Worm (Caenorhabditis elegans) whole organism, L1 larva: ENCODE measurements around the gene F36D3.4.
A peak's percentile ranks its signal among the peaks of the same experiment; 100 is the strongest.

Experiments used
- Y116A8C.19 ChIP-seq: sonication (generic microtip); optimal IDR thresholded peaks from 2 replicates; lab custom pipeline; 2016; ENCODE audit warnings: missing compliant biosample characterization, missing genetic modification characterization, borderline replicate concordance
- aha-1 ChIP-seq: fragments of 150-350 bp; optimal IDR thresholded peaks from 2 replicates; lab custom pipeline; 2014; ENCODE audit warnings: missing biosample characterization, missing genetic modification characterization
- blmp-1 ChIP-seq: fragments of 150-350 bp; optimal IDR thresholded peaks from 2 replicates; lab custom pipeline; 2014; ENCODE audit warnings: missing biosample characterization, missing genetic modification characterization
- ceh-90 ChIP-seq: sonication (generic microtip); optimal IDR thresholded peaks from 2 replicates; lab custom pipeline; 2016; ENCODE audit warnings: missing genetic modification characterization, missing compliant biosample characterization
- dpl-1 ChIP-seq, 3 experiments: fragments of 150-350 bp in 2 of 3; sonication (generic microtip) in 1 of 3; optimal IDR thresholded peaks; 2 replicates each; lab custom pipeline; 2014 to 2017; ENCODE audit warnings: missing biosample characterization in 3 of 3, missing genetic modification characterization in 3 of 3, missing genetic modification reagents in 3 of 3
- dsc-1 ChIP-seq: sonication (generic microtip); optimal IDR thresholded peaks from 2 replicates; lab custom pipeline; 2016; ENCODE audit warnings: mild to moderate bottlenecking, missing genetic modification characterization, missing compliant biosample characterization
- efl-3 ChIP-seq: fragments of 200-800 bp; sonication (Bioruptor generic); optimal IDR thresholded peaks from 2 replicates; lab custom pipeline; 2018; ENCODE audit warnings: mild to moderate bottlenecking, missing genetic modification characterization, missing compliant biosample characterization
- elt-3 ChIP-seq, 6 experiments: fragments of 150-350 bp in 1 of 6; sonication (generic microtip); optimal IDR thresholded peaks; 2 replicates each; lab custom pipeline; 2017 to 2018; ENCODE audit warnings: missing biosample characterization in 6 of 6, missing genetic modification characterization in 6 of 6, inconsistent platforms in 1 of 6
- fkh-10 ChIP-seq: sonication (generic microtip); optimal IDR thresholded peaks from 2 replicates; lab custom pipeline; 2017; ENCODE audit warnings: missing biosample characterization, missing genetic modification reagents, missing genetic modification characterization
- fkh-4 ChIP-seq: sonication (generic microtip); optimal IDR thresholded peaks from 2 replicates; lab custom pipeline; 2016; ENCODE audit warnings: missing compliant biosample characterization, missing genetic modification characterization, borderline replicate concordance
- fos-1 ChIP-seq: fragments of 150-350 bp; optimal IDR thresholded peaks from 2 replicates; lab custom pipeline; 2014; ENCODE audit warnings: missing biosample characterization, missing genetic modification characterization
- grh-1 ChIP-seq: fragments of 200-800 bp; sonication (Bioruptor generic); IDR thresholded peaks from 2 replicates; pipeline ENCODE4 v1.3.6; 2022; ENCODE audit warnings: missing genetic modification reagents, missing genetic modification characterization, missing compliant biosample characterization
- hlh-17 ChIP-seq: fragments of 200-800 bp; sonication (Bioruptor generic); optimal IDR thresholded peaks from 2 replicates; lab custom pipeline; 2018; ENCODE audit warnings: missing genetic modification characterization, mild to moderate bottlenecking, missing compliant biosample characterization, moderate library complexity, borderline replicate concordance
- irx-1 ChIP-seq: sonication (generic microtip); optimal IDR thresholded peaks from 2 replicates; lab custom pipeline; 2016; ENCODE audit warnings: missing genetic modification characterization, missing compliant biosample characterization
- lin-14 ChIP-seq: fragments of 200-800 bp; sonication (Bioruptor generic); optimal IDR thresholded peaks from 2 replicates; lab custom pipeline; 2018; ENCODE audit warnings: mild to moderate bottlenecking, missing genetic modification characterization, moderate library complexity, missing compliant biosample characterization
- lin-39 ChIP-seq: fragments of 150-350 bp; optimal IDR thresholded peaks from 2 replicates; lab custom pipeline; 2014; ENCODE audit warnings: missing biosample characterization, missing genetic modification reagents, missing genetic modification characterization
- lir-3 ChIP-seq: sonication (generic microtip); optimal IDR thresholded peaks from 2 replicates; lab custom pipeline; 2016; ENCODE audit warnings: mild to moderate bottlenecking, missing genetic modification characterization, moderate library complexity, missing compliant biosample characterization; ENCODE audit not compliant: poor library complexity
- lsy-2 ChIP-seq, 2 experiments: fragments of 150-350 bp; optimal IDR thresholded peaks; 2 replicates each; lab custom pipeline; 2014; ENCODE audit warnings: missing biosample characterization in 2 of 2, missing genetic modification characterization in 2 of 2
- mdl-1 ChIP-seq, 2 experiments: fragments of 150-350 bp; optimal IDR thresholded peaks; 2 replicates each; lab custom pipeline; 2014 to 2017; ENCODE audit warnings: missing biosample characterization in 2 of 2, missing genetic modification characterization in 2 of 2, inconsistent platforms in 1 of 2
- mep-1 ChIP-seq: fragments of 150-350 bp; optimal IDR thresholded peaks from 2 replicates; lab custom pipeline; 2014; ENCODE audit warnings: missing biosample characterization, missing genetic modification characterization
- nhr-12 ChIP-seq: sonication (generic microtip); optimal IDR thresholded peaks from 2 replicates; lab custom pipeline; 2017; ENCODE audit warnings: missing biosample characterization, missing genetic modification characterization
- nhr-19 ChIP-seq: fragments of 200-800 bp; sonication (Bioruptor generic); conservative IDR thresholded peaks from 2 replicates; pipeline ENCODE4 v1.3.6; 2022; ENCODE audit warnings: missing genetic modification characterization, missing compliant biosample characterization
- nhr-20 ChIP-seq: sonication (generic microtip); optimal IDR thresholded peaks from 2 replicates; lab custom pipeline; 2016; ENCODE audit warnings: mild to moderate bottlenecking, missing genetic modification characterization, missing compliant biosample characterization
- nhr-28 ChIP-seq: fragments of 150-350 bp; optimal IDR thresholded peaks from 2 replicates; lab custom pipeline; 2014; ENCODE audit warnings: missing biosample characterization, missing genetic modification characterization
- nhr-47 ChIP-seq: sonication (generic microtip); optimal IDR thresholded peaks from 2 replicates; lab custom pipeline; 2016; ENCODE audit warnings: mild to moderate bottlenecking, missing genetic modification characterization, moderate library complexity, missing compliant biosample characterization
- nhr-71 ChIP-seq: sonication (generic microtip); optimal IDR thresholded peaks from 2 replicates; lab custom pipeline; 2016; ENCODE audit warnings: mild to moderate bottlenecking, missing genetic modification characterization, moderate library complexity, missing compliant biosample characterization
- nhr-76 ChIP-seq: sonication (generic microtip); optimal IDR thresholded peaks from 2 replicates; lab custom pipeline; 2017; ENCODE audit warnings: missing biosample characterization, missing genetic modification characterization
- nhr-77 ChIP-seq: fragments of 150-350 bp; optimal IDR thresholded peaks from 2 replicates; lab custom pipeline; 2014; ENCODE audit warnings: missing biosample characterization, missing genetic modification characterization
- nhr-84 ChIP-seq: sonication (generic microtip); optimal IDR thresholded peaks from 2 replicates; lab custom pipeline; 2017; ENCODE audit warnings: missing biosample characterization, missing genetic modification characterization
- pag-3 ChIP-seq: sonication (generic microtip); optimal IDR thresholded peaks from 2 replicates; lab custom pipeline; 2017; ENCODE audit warnings: missing genetic modification characterization, mild to moderate bottlenecking, missing compliant biosample characterization, antibody characterized with exemption, borderline replicate concordance; ENCODE audit not compliant: insufficient read depth
- pqm-1 ChIP-seq: sonication (generic microtip); optimal IDR thresholded peaks from 3 replicates; lab custom pipeline; 2017; ENCODE audit warnings: missing biosample characterization, missing genetic modification characterization
- skn-1 ChIP-seq: fragments of 150-350 bp; optimal IDR thresholded peaks from 2 replicates; lab custom pipeline; 2014; ENCODE audit warnings: missing biosample characterization, missing genetic modification characterization
- snpc-4 ChIP-seq: fragments of 150-350 bp; optimal IDR thresholded peaks from 2 replicates; lab custom pipeline; 2014; ENCODE audit warnings: missing biosample characterization, missing genetic modification characterization
- sptf-1 ChIP-seq: fragments of 150-350 bp; optimal IDR thresholded peaks from 2 replicates; lab custom pipeline; 2014; ENCODE audit warnings: missing biosample characterization, missing genetic modification characterization
- sup-37 ChIP-seq: fragments of 200-800 bp; sonication (Bioruptor generic); optimal IDR thresholded peaks from 2 replicates; lab custom pipeline; 2018; ENCODE audit warnings: mild to moderate bottlenecking, missing genetic modification characterization, missing compliant biosample characterization
- tbx-2 ChIP-seq: sonication (generic microtip); optimal IDR thresholded peaks from 2 replicates; lab custom pipeline; 2016; ENCODE audit warnings: missing genetic modification characterization, missing compliant biosample characterization
- tlp-1 ChIP-seq: fragments of 150-350 bp; optimal IDR thresholded peaks from 2 replicates; lab custom pipeline; 2014; ENCODE audit warnings: missing biosample characterization, missing genetic modification characterization
- unc-130 ChIP-seq: fragments of 150-350 bp; optimal IDR thresholded peaks from 2 replicates; lab custom pipeline; 2017; ENCODE audit warnings: missing biosample characterization, missing genetic modification characterization, inconsistent platforms
- unc-30 ChIP-seq: sonication (generic microtip); optimal IDR thresholded peaks from 2 replicates; lab custom pipeline; 2017; ENCODE audit warnings: missing biosample characterization, missing genetic modification characterization
- unc-86 ChIP-seq: sonication (generic microtip); optimal IDR thresholded peaks from 2 replicates; lab custom pipeline; 2016; ENCODE audit warnings: missing genetic modification characterization, missing compliant biosample characterization
- unc-98 ChIP-seq: fragments of 200-800 bp; sonication (Bioruptor generic); IDR thresholded peaks from 2 replicates; pipeline ENCODE4 v1.3.6; 2022; ENCODE audit warnings: missing genetic modification characterization, missing compliant biosample characterization
- vab-15 ChIP-seq: sonication (generic microtip); optimal IDR thresholded peaks from 2 replicates; lab custom pipeline; 2017; ENCODE audit warnings: missing genotype, mild to moderate bottlenecking, missing genetic modification characterization, missing compliant biosample characterization
- zip-4 ChIP-seq: fragments of 200-800 bp; sonication (Bioruptor generic); optimal IDR thresholded peaks from 2 replicates; lab custom pipeline; 2018; ENCODE audit warnings: mild to moderate bottlenecking, missing genetic modification characterization, moderate library complexity, missing compliant biosample characterization
- ztf-4 ChIP-seq: fragments of 150-350 bp; optimal IDR thresholded peaks from 2 replicates; lab custom pipeline; 2014; ENCODE audit warnings: missing biosample characterization, missing genetic modification characterization

F36D3.4 gene

ce11 chrV:16537908-16538446 lies 20.5 kb upstream of the F36D3.4 start, which contains the start of gene Y32B12B.2 (continued):
- TF ChIP-seq nhr-12 (tag; lab: Kevin White, UChicago) (no peak), irx-1 (tag; lab: Kevin White, UChicago) (peak; percentile 47), fos-1 (tag; lab: Kevin White, UChicago) (no peak), sptf-1 (tag; lab: Kevin White, UChicago) (no peak), pqm-1 (tag; lab: Kevin White, UChicago) (no peak), pag-3 (tag; lab: Kevin White, UChicago) (no peak), blmp-1 (tag; lab: Kevin White, UChicago) (no peak), aha-1 (tag; lab: Kevin White, UChicago) (no peak), unc-98 (GFP tag; lab: Robert Waterston, UW) (peak; percentile 58), dsc-1 (peak; percentile 58), lsy-2 (tag; optimal IDR thresholded peaks at IDR 0.05; lab: Kevin White, UChicago) (peak; percentile 96 to 98), ztf-4 (no peak), lin-14 (GFP tag; lab: Kevin White, UChicago) (no peak), snpc-4 (tag; lab: Kevin White, UChicago) (peak; percentile 63), unc-130 (tag; lab: Kevin White, UChicago) (peak; percentile 8), nhr-28 (tag; lab: Kevin White, UChicago) (no peak), sup-37 (peak; percentile 19), Y116A8C.19 (tag; lab: Kevin White, UChicago) (no peak), vab-15 (no peak), zip-4 (peak; percentile 7), nhr-20 (peak; percentile 64), ceh-90 (tag; lab: Kevin White, UChicago) (peak; percentile 66), lin-39 (tag; lab: Kevin White, UChicago) (peak; percentile 38), mep-1 (tag; lab: Kevin White, UChicago) (no peak), tlp-1 (no peak), dpl-1 (GFP tag; optimal IDR thresholded peaks at IDR 0.05; lab: Kevin White, UChicago) (peak; percentile 77 to 87 (median 84)), nhr-19 (GFP tag; lab: Robert Waterston, UW) (no peak; the same call in none of the 2 replicates), lir-3 (tag; lab: Kevin White, UChicago) (no peak), unc-86 (tag; lab: Kevin White, UChicago) (peak; percentile 74), nhr-77 (no peak), tbx-2 (tag; lab: Kevin White, UChicago) (peak; percentile 65), fkh-4 (tag; lab: Kevin White, UChicago) (peak; percentile 38), nhr-84 (tag; lab: Kevin White, UChicago) (no peak), grh-1 (GFP tag; lab: Robert Waterston, UW) (0 out of 2 replicates have a peak, but pooled peaks have one; percentile 49), skn-1 (tag; lab: Kevin White, UChicago) (peak; percentile 6), nhr-71 (peak; percentile 77), efl-3 (GFP tag; lab: Kevin White, UChicago) (no peak), nhr-76 (no peak), elt-3 (tag; optimal IDR thresholded peaks at IDR 0.05; lab: Kevin White, UChicago) (peak in 1 of 6 experiments; percentile 4), fkh-10 (no peak)

- no peak for TF ChIP-seq unc-86 (tag; lab: Kevin White, UChicago)
- TF ChIP-seq hlh-17 (GFP tag; lab: Kevin White, UChicago) = no peak
- TF ChIP-seq nhr-19 (GFP tag; lab: Robert Waterston, UW) = no peak
- no peak for TF ChIP-seq fkh-10
- no peak for TF ChIP-seq lin-14 (GFP tag; lab: Kevin White, UChicago)
- TF ChIP-seq mdl-1 (tag; optimal IDR thresholded peaks at IDR 0.05; lab: Kevin White, UChicago) = no peak
- no peak for TF ChIP-seq nhr-76
- TF ChIP-seq unc-30 = no peak
- no peak for TF ChIP-seq fos-1 (tag; lab: Kevin White, UChicago)
- no peak for TF ChIP-seq nhr-47 (tag; lab: Kevin White, UChicago)
These were observed 19.2 kb upstream of the F36D3.4 start, which contains the start of gene Y32B12B.1 for ce11 chrV:16536701-16537100. TSS of gene Y32B12B.1 (plus strand) at chrV:16537001.
